Fruit fly (Drosophila melanogaster) whole organism, embryonic: ENCODE data around the gene Cpr11A.

Experiments
- Adf1 ChIP-seq: fragments of 200-800 bp; sonication (Bioruptor generic); IDR thresholded peaks from 2 replicates; pipeline ENCODE4 v1.3.6; 2022; ENCODE audit warnings: missing biosample characterization, missing genetic modification characterization
- CG10366 ChIP-seq: fragments of 200-800 bp; sonication (Bioruptor generic); IDR thresholded peaks from 2 replicates; pipeline ENCODE4 v1.3.6; 2022; ENCODE audit warnings: missing biosample characterization, missing genetic modification characterization
- CG10959 ChIP-seq: fragments of 200-800 bp; sonication (Bioruptor generic); IDR thresholded peaks from 2 replicates; pipeline ENCODE4 v1.3.6; 2022; ENCODE audit warnings: missing biosample characterization, missing genetic modification characterization
- CG11247 ChIP-seq: fragments of 200-800 bp; sonication (Bioruptor generic); IDR thresholded peaks from 2 replicates; pipeline ENCODE4 v1.3.6; 2022; ENCODE audit warnings: missing biosample characterization, missing genetic modification characterization
- CG11560 ChIP-seq: fragments of 200-800 bp; sonication (Bioruptor generic); IDR thresholded peaks from 3 replicates; pipeline ENCODE4 v1.3.6; 2022; ENCODE audit warnings: missing biosample characterization, missing genetic modification characterization
- CG11723 ChIP-seq: fragments of 200-800 bp; sonication (Bioruptor generic); optimal IDR thresholded peaks from 2 replicates; lab custom pipeline; 2017; ENCODE audit warnings: missing biosample characterization, mild to moderate bottlenecking, missing genetic modification characterization
- CG12744 ChIP-seq: fragments of 200-800 bp; sonication (Bioruptor generic); optimal IDR thresholded peaks from 2 replicates; lab custom pipeline; 2016; ENCODE audit warnings: missing biosample characterization, missing genetic modification characterization
- CG13424 ChIP-seq: fragments of 200-800 bp; sonication (Bioruptor generic); optimal IDR thresholded peaks from 2 replicates; lab custom pipeline; 2019; ENCODE audit warnings: missing biosample characterization, mild to moderate bottlenecking, missing genetic modification characterization, moderate library complexity
- CG1602 ChIP-seq: fragments of 200-800 bp; sonication (Bioruptor generic); optimal IDR thresholded peaks from 3 replicates; lab custom pipeline; 2016; ENCODE audit warnings: missing biosample characterization, missing genetic modification characterization
- CG16779 ChIP-seq: fragments of 200-800 bp; sonication (Bioruptor generic); IDR thresholded peaks from 2 replicates; pipeline ENCODE4 v1.3.6; 2022; ENCODE audit warnings: missing biosample characterization, missing genetic modification characterization
- CG17802 ChIP-seq: fragments of 200-800 bp; sonication (Bioruptor generic); optimal IDR thresholded peaks from 2 replicates; lab custom pipeline; 2018; ENCODE audit warnings: missing biosample characterization, mild to moderate bottlenecking, missing genetic modification characterization, moderate library complexity
- CG2116 ChIP-seq: fragments of 200-800 bp; sonication (Bioruptor generic); optimal IDR thresholded peaks from 3 replicates; lab custom pipeline; 2018; ENCODE audit warnings: missing biosample characterization, mild to moderate bottlenecking, missing genetic modification characterization
- CG2712 ChIP-seq: fragments of 200-800 bp; optimal IDR thresholded peaks from 3 replicates; lab custom pipeline; 2019; ENCODE audit warnings: missing biosample characterization, mild to moderate bottlenecking, missing genetic modification characterization, moderate library complexity
- CG2875 ChIP-seq: fragments of 200-800 bp; sonication (Bioruptor generic); optimal IDR thresholded peaks from 2 replicates; lab custom pipeline; 2017; ENCODE audit warnings: missing biosample characterization, mild to moderate bottlenecking, missing genetic modification characterization, missing genetic modification reagents
- CG32767 ChIP-seq: fragments of 200-800 bp; sonication (Bioruptor generic); IDR thresholded peaks from 2 replicates; pipeline ENCODE4 v1.3.6; 2022; ENCODE audit warnings: missing biosample characterization, missing genetic modification characterization
- CG34224 ChIP-seq: fragments of 200-800 bp; sonication (Bioruptor generic); IDR thresholded peaks from 3 replicates; pipeline ENCODE4 v1.3.6; 2022; ENCODE audit warnings: missing biosample characterization, missing genetic modification characterization; ENCODE audit not compliant: partially characterized antibody
- CG6254 ChIP-seq: fragments of 200-800 bp; sonication (Bioruptor generic); optimal IDR thresholded peaks from 3 replicates; lab custom pipeline; 2017; ENCODE audit warnings: mild to moderate bottlenecking, missing biosample characterization, missing genetic modification reagents, missing genetic modification characterization
- CG9727 ChIP-seq: fragments of 200-800 bp; sonication (Bioruptor generic); optimal IDR thresholded peaks from 3 replicates; lab custom pipeline; 2017; ENCODE audit warnings: missing biosample characterization, mild to moderate bottlenecking, missing genetic modification characterization
- CTCF ChIP-seq: fragments of 200-800 bp; sonication (Bioruptor generic); optimal IDR thresholded peaks from 2 replicates; lab custom pipeline; 2017; ENCODE audit warnings: missing biosample characterization, mild to moderate bottlenecking, missing genetic modification characterization, moderate library complexity
- CkIIα-i1 ChIP-seq: fragments of 200-800 bp; sonication (Bioruptor generic); IDR thresholded peaks from 2 replicates; pipeline ENCODE4 v1.3.6; 2022; ENCODE audit warnings: missing biosample characterization, missing genetic modification characterization
- Ets65A ChIP-seq: fragments of 200-800 bp; sonication (Bioruptor generic); peaks from one replicate; lab custom pipeline; 2016; ENCODE audit warnings: missing biosample characterization, missing genetic modification characterization
- Fer1 ChIP-seq: fragments of 200-800 bp; sonication (Bioruptor generic); optimal IDR thresholded peaks from 2 replicates; lab custom pipeline; 2017; ENCODE audit warnings: missing biosample characterization, mild to moderate bottlenecking, missing genetic modification characterization
- Fer3 ChIP-seq: fragments of 200-800 bp; sonication (Bioruptor generic); optimal IDR thresholded peaks from 2 replicates; lab custom pipeline; 2018; ENCODE audit warnings: missing biosample characterization, mild to moderate bottlenecking, missing genetic modification characterization, moderate library complexity
- HHEX ChIP-seq: fragments of 200-800 bp; sonication (Bioruptor generic); optimal IDR thresholded peaks from 3 replicates; lab custom pipeline; 2017; ENCODE audit warnings: missing biosample characterization, mild to moderate bottlenecking, missing genetic modification characterization, missing genetic modification reagents
- HmgZ ChIP-seq: fragments of 200-800 bp; sonication (Bioruptor generic); optimal IDR thresholded peaks from 2 replicates; lab custom pipeline; 2018; ENCODE audit warnings: missing biosample characterization, mild to moderate bottlenecking, missing genetic modification characterization
- Jarid2 ChIP-seq: fragments of 200-800 bp; sonication (Bioruptor generic); optimal IDR thresholded peaks from 3 replicates; lab custom pipeline; 2017; ENCODE audit warnings: mild to moderate bottlenecking, missing biosample characterization, missing genetic modification reagents, missing genetic modification characterization
- Kr ChIP-seq: fragments of 200-800 bp; sonication (Bioruptor generic); optimal IDR thresholded peaks from 2 replicates; lab custom pipeline; 2017; ENCODE audit warnings: missing biosample characterization, mild to moderate bottlenecking, missing genetic modification characterization
- NFAT ChIP-seq: fragments of 200-800 bp; sonication (Bioruptor generic); IDR thresholded peaks from 2 replicates; pipeline ENCODE4 v1.3.6; 2022; ENCODE audit warnings: missing biosample characterization, missing genetic modification characterization
- Poxn ChIP-seq: fragments of 200-800 bp; sonication (Bioruptor generic); IDR thresholded peaks from 2 replicates; pipeline ENCODE4 v1.3.6; 2022; ENCODE audit warnings: missing biosample characterization, missing genetic modification characterization
- Rfx ChIP-seq: fragments of 200-800 bp; sonication (Bioruptor generic); IDR thresholded peaks from 2 replicates; pipeline ENCODE4 v1.3.6; 2022; ENCODE audit warnings: missing biosample characterization, missing genetic modification characterization
- Side ChIP-seq: fragments of 200-800 bp; sonication (Bioruptor generic); optimal IDR thresholded peaks from 2 replicates; lab custom pipeline; 2016; ENCODE audit warnings: missing biosample characterization, missing genetic modification characterization
- Stat92E ChIP-seq, 3 experiments: fragments of >200 bp in 2 of 3; fragments of 200-800 bp in 1 of 3; sonication (Bioruptor generic) in 1 of 3; optimal IDR thresholded peaks; 2 replicates each; lab custom pipeline; 2017 to 2019; ENCODE audit warnings: missing biosample characterization in 3 of 3, missing genetic modification characterization in 3 of 3, mild to moderate bottlenecking in 1 of 3, moderate library complexity in 1 of 3
- ac ChIP-seq: fragments of 200-800 bp; sonication (Bioruptor generic); optimal IDR thresholded peaks from 3 replicates; lab custom pipeline; 2017; ENCODE audit warnings: missing biosample characterization, mild to moderate bottlenecking, missing genetic modification characterization
- bowl ChIP-seq: fragments of 200-800 bp; sonication (Bioruptor generic); IDR thresholded peaks from 2 replicates; pipeline ENCODE4 v1.3.6; 2022; ENCODE audit warnings: missing biosample characterization, missing genetic modification characterization
- chinmo ChIP-seq: fragments of 200-800 bp; sonication (Bioruptor generic); IDR thresholded peaks from 4 replicates; pipeline ENCODE4 v1.3.6; 2022; ENCODE audit warnings: missing biosample characterization, missing genetic modification characterization; ENCODE audit not compliant: partially characterized antibody
- croc ChIP-seq: fragments of 200-800 bp; sonication (Bioruptor generic); conservative IDR thresholded peaks from 3 replicates; pipeline ENCODE4 v1.3.6; 2022; ENCODE audit warnings: missing biosample characterization, missing genetic modification characterization
- dm ChIP-seq: fragments of 200-800 bp; sonication (Bioruptor generic); optimal IDR thresholded peaks from 3 replicates; lab custom pipeline; 2016; ENCODE audit warnings: missing biosample characterization, missing genetic modification characterization
- ems ChIP-seq: fragments of 200-800 bp; sonication (Bioruptor generic); optimal IDR thresholded peaks from 3 replicates; lab custom pipeline; 2016; ENCODE audit warnings: missing biosample characterization, missing genetic modification characterization
- eve ChIP-seq, 2 experiments: fragments of >200 bp; optimal IDR thresholded peaks; 2 replicates each; lab custom pipeline; 2017; ENCODE audit warnings: missing biosample characterization in 2 of 2, missing genetic modification characterization in 2 of 2
- jigr1 ChIP-seq: fragments of 200-800 bp; sonication (Bioruptor generic); IDR thresholded peaks from 3 replicates; pipeline ENCODE4 v1.3.6; 2022; ENCODE audit warnings: missing biosample characterization, missing genetic modification characterization
- lov ChIP-seq, 2 experiments: fragments of 200-800 bp in 1 of 2; fragments of >200 bp in 1 of 2; sonication (Bioruptor generic) in 1 of 2; IDR thresholded peaks in 1 of 2; optimal IDR thresholded peaks in 1 of 2; 2 replicates in 1 of 2; 3 replicates in 1 of 2; pipeline versions ENCODE4 v1.3.6 to Lab custom; 2017 to 2022; ENCODE audit warnings: missing biosample characterization in 1 of 2, missing genetic modification characterization in 1 of 2
- nmo ChIP-seq: fragments of 200-800 bp; sonication (Bioruptor generic); optimal IDR thresholded peaks from 2 replicates; lab custom pipeline; 2018; ENCODE audit warnings: missing biosample characterization, mild to moderate bottlenecking, missing genetic modification characterization, moderate library complexity
- pum ChIP-seq: fragments of 200-800 bp; sonication (Bioruptor generic); optimal IDR thresholded peaks from 2 replicates; lab custom pipeline; 2016; ENCODE audit warnings: missing biosample characterization, missing genetic modification characterization
- pzg ChIP-seq: fragments of 200-800 bp; sonication (Bioruptor generic); optimal IDR thresholded peaks from 3 replicates; lab custom pipeline; 2018; ENCODE audit warnings: missing biosample characterization, mild to moderate bottlenecking, missing genetic modification characterization, moderate library complexity
- sc ChIP-seq, 3 experiments: fragments of >200 bp in 2 of 3; fragments of 200-800 bp in 1 of 3; sonication (Bioruptor generic) in 1 of 3; optimal IDR thresholded peaks; 2 replicates in 2 of 3; 3 replicates in 1 of 3; lab custom pipeline; 2017; ENCODE audit warnings: mild to moderate bottlenecking in 1 of 3, missing biosample characterization in 1 of 3, missing genetic modification characterization in 1 of 3, missing genetic modification reagents in 1 of 3
- slbo ChIP-seq: fragments of 200-800 bp; sonication (Bioruptor generic); IDR thresholded peaks from 2 replicates; pipeline ENCODE4 v1.3.6; 2022; ENCODE audit warnings: missing biosample characterization, missing genetic modification characterization
- sob ChIP-seq: fragments of 200-800 bp; sonication (Bioruptor generic); IDR thresholded peaks from 2 replicates; pipeline ENCODE4 v1.3.6; 2022; ENCODE audit warnings: missing biosample characterization, missing genetic modification characterization
- stc ChIP-seq: fragments of 200-800 bp; sonication (Bioruptor generic); IDR thresholded peaks from 2 replicates; pipeline ENCODE4 v1.3.6; 2022; ENCODE audit warnings: missing biosample characterization, missing genetic modification characterization
- tio ChIP-seq: fragments of 200-800 bp; sonication (Bioruptor generic); optimal IDR thresholded peaks from 2 replicates; lab custom pipeline; 2017; ENCODE audit warnings: missing biosample characterization, missing genetic modification characterization, inconsistent platforms
- wek ChIP-seq: fragments of 200-800 bp; sonication (Bioruptor generic); optimal IDR thresholded peaks from 3 replicates; lab custom pipeline; 2018; ENCODE audit warnings: missing biosample characterization, mild to moderate bottlenecking, missing genetic modification characterization, moderate library complexity

The Cpr11A gene

DNA sequence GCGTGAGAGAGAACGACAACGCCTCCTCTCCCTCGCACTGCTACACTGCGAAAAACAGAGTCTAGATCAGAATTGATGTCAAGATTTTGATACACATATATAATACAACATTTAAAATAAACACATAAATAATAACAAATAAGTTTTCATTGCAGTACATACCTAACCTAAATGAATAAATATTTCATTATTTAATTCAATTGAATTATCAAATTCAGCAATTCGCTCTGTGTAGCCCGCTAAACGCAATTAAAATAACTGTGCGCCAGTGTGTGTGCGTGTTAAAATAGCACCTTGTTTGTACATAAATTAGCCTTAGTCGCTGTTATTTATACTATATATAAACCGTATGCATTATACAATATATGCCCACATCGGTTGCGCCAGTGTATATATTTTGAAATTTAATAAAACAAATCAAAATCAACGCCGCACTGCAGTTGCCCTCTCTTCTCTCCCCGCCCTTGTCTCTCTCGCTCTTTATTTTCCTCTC lies 14.5 kb upstream of the Cpr11A start (continued):
- TF ChIP-seq Fer3 (tag; lab: Kevin White, UChicago) = peak; percentile 96
- TF ChIP-seq Poxn (GFP tag; lab: Robert Waterston, UW) = peak; percentile 86
- peak; percentile 84 for TF ChIP-seq CG2875 (GFP tag; lab: Kevin White, UChicago)
- no peak for TF ChIP-seq sc (optimal IDR thresholded peaks at IDR 0.05; lab: Kevin White, UChicago)
- TF ChIP-seq sc (GFP tag; optimal IDR thresholded peaks at IDR 0.05; lab: Kevin White, UChicago) = peak; percentile 78
- peak; percentile 95 for TF ChIP-seq HHEX (GFP tag; lab: Kevin White, UChicago)
- peak; percentile 96 for TF ChIP-seq nmo (GFP tag; lab: Kevin White, UChicago)
- peak; percentile 71 for TF ChIP-seq Jarid2 (GFP tag; lab: Kevin White, UChicago)
- peak; percentile 16 for TF ChIP-seq pzg
- TF ChIP-seq CG17802 = peak; percentile 62
- no peak for TF ChIP-seq Kr (GFP tag; lab: Kevin White, UChicago)
- peak; percentile 55 for TF ChIP-seq ac (GFP tag; lab: Kevin White, UChicago)
- peak; percentile 93 for TF ChIP-seq NFAT
- no peak for TF ChIP-seq CG34224 (GFP tag; lab: Robert Waterston, UW)
- TF ChIP-seq CG1602 (GFP tag; lab: Kevin White, UChicago) = peak; percentile 85
- peak; percentile 96 for TF ChIP-seq Fer1 (GFP tag; lab: Kevin White, UChicago)
- TF ChIP-seq stc = peak; percentile 90
- peak; percentile 95 for TF ChIP-seq Ets65A (GFP tag; lab: Kevin White, UChicago)
- peak; percentile 90 for TF ChIP-seq CG16779 (GFP tag; lab: Robert Waterston, UW)
- TF ChIP-seq slbo (GFP tag; lab: Robert Waterston, UW) = peak; percentile 97
- TF ChIP-seq CG32767 = peak; percentile 95
- peak; percentile 68; the same call in 1 of the 2 replicates for TF ChIP-seq CkIIα-i1
- TF ChIP-seq bowl = peak; percentile 88
- peak; percentile 96 for TF ChIP-seq HmgZ (tag; lab: Kevin White, UChicago)
- peak; percentile 67 for TF ChIP-seq wek (GFP tag; lab: Kevin White, UChicago)
- TF ChIP-seq jigr1 (GFP tag; lab: Robert Waterston, UW) = peak; percentile 85
- TF ChIP-seq tio = peak; percentile 93
- peak; percentile 70 for TF ChIP-seq ems (GFP tag; lab: Kevin White, UChicago)
- TF ChIP-seq croc (GFP tag; lab: Robert Waterston, UW) = peak; percentile 89
- TF ChIP-seq CG13424 (tag; lab: Kevin White, UChicago) = peak; percentile 95
- peak; percentile 97 for TF ChIP-seq sob (GFP tag; lab: Robert Waterston, UW)
- peak; percentile 94 for TF ChIP-seq CG11247 (GFP tag; lab: Robert Waterston, UW)
- TF ChIP-seq CG11560 (tag; lab: Robert Waterston, UW) = peak; percentile 84
- no peak for TF ChIP-seq lov (optimal IDR thresholded peaks at IDR 0.05; lab: Kevin White, UChicago)
- TF ChIP-seq lov (GFP tag; IDR thresholded peaks at IDR 0.05; lab: Robert Waterston, UW) = peak; percentile 72; the same call in 2 of the 3 replicates
- TF ChIP-seq dm (GFP tag; lab: Kevin White, UChicago) = no peak
- peak in 1 of 2 experiments; percentile 97 for TF ChIP-seq eve (GFP tag; optimal IDR thresholded peaks at IDR 0.05; lab: Kevin White, UChicago)
- TF ChIP-seq CTCF (GFP tag; lab: Kevin White, UChicago) = peak; percentile 56
- peak; percentile 71 for TF ChIP-seq CG2116 (GFP tag; lab: Kevin White, UChicago)
- TF ChIP-seq Side = peak; percentile 24
- peak; percentile 98 for TF ChIP-seq Rfx (GFP tag; lab: Robert Waterston, UW)
- peak; percentile 75 for TF ChIP-seq Adf1 (GFP tag; lab: Robert Waterston, UW)
- peak; percentile 75 for TF ChIP-seq CG6254 (GFP tag; lab: Kevin White, UChicago)
- no peak for TF ChIP-seq chinmo
- peak; percentile 95 for TF ChIP-seq CG10366
- TF ChIP-seq CG11723 (GFP tag; lab: Kevin White, UChicago) = peak; percentile 85
- peak; percentile 44 for TF ChIP-seq pum (GFP tag; lab: Kevin White, UChicago)
- peak; percentile 82 for TF ChIP-seq CG10959 (GFP tag; lab: Robert Waterston, UW)
- TF ChIP-seq Stat92E (GFP tag; optimal IDR thresholded peaks at IDR 0.05; lab: Kevin White, UChicago) = no peak
- peak; percentile 59 for TF ChIP-seq CG12744 (GFP tag; lab: Kevin White, UChicago)
- peak; percentile 95 for TF ChIP-seq CG9727 (GFP tag; lab: Kevin White, UChicago)
- TF ChIP-seq CG2712 = peak; percentile 96
